Worm (Caenorhabditis elegans) whole organism, L4 larva: ENCODE data around the gene npp-8.

ENCODE experiments used
- ces-1 ChIP-seq: fragments of 150-350 bp; sonication (generic microtip); optimal IDR thresholded peaks from 4 replicates; lab custom pipeline; 2014; ENCODE audit warnings: missing biosample characterization, missing genetic modification reagents, missing genetic modification characterization
- jun-1 ChIP-seq: fragments of 150-350 bp; optimal IDR thresholded peaks from 2 replicates; lab custom pipeline; 2014; ENCODE audit warnings: missing biosample characterization, missing genetic modification reagents, missing genetic modification characterization
- lin-29 ChIP-seq: fragments of 200-800 bp; sonication (Bioruptor generic); IDR thresholded peaks from 2 replicates; pipeline ENCODE4 v1.3.6; 2022; ENCODE audit warnings: missing genetic modification reagents, missing genetic modification characterization, missing compliant biosample characterization
- lir-3 ChIP-seq: sonication (generic microtip); optimal IDR thresholded peaks from 2 replicates; lab custom pipeline; 2016; ENCODE audit warnings: mild to moderate bottlenecking, missing genetic modification characterization, missing compliant biosample characterization
- lsy-2 ChIP-seq, 2 experiments: fragments of 150-350 bp in 1 of 2; sonication (generic microtip) in 1 of 2; optimal IDR thresholded peaks; 2 replicates each; lab custom pipeline; 2014 to 2017; ENCODE audit warnings: missing biosample characterization in 2 of 2, missing genetic modification characterization in 2 of 2
- mdl-1 ChIP-seq, 2 experiments: fragments of 150-350 bp in 1 of 2; sonication (generic microtip) in 1 of 2; optimal IDR thresholded peaks; 2 replicates each; lab custom pipeline; 2014 to 2017; ENCODE audit warnings: missing biosample characterization in 2 of 2, missing genetic modification characterization in 2 of 2
- nhr-10 ChIP-seq: fragments of 150-350 bp; optimal IDR thresholded peaks from 2 replicates; lab custom pipeline; 2014; ENCODE audit warnings: missing biosample characterization, missing genetic modification characterization
- nhr-25 ChIP-seq: sonication (generic microtip); optimal IDR thresholded peaks from 2 replicates; lab custom pipeline; 2017; ENCODE audit warnings: missing genetic modification characterization, mild to moderate bottlenecking, missing compliant biosample characterization, antibody characterized with exemption, moderate library complexity, borderline replicate concordance; ENCODE audit not compliant: insufficient read depth
- skn-1 ChIP-seq: fragments of 150-350 bp; optimal IDR thresholded peaks from 2 replicates; lab custom pipeline; 2014; ENCODE audit warnings: missing biosample characterization, missing genetic modification characterization
- zag-1 ChIP-seq: fragments of 150-350 bp; optimal IDR thresholded peaks from 2 replicates; lab custom pipeline; 2014; ENCODE audit warnings: missing biosample characterization, missing genetic modification characterization
- ztf-11 ChIP-seq: fragments of 150-350 bp; optimal IDR thresholded peaks from 2 replicates; lab custom pipeline; 2014; ENCODE audit warnings: missing biosample characterization, missing genetic modification characterization

DNA sequence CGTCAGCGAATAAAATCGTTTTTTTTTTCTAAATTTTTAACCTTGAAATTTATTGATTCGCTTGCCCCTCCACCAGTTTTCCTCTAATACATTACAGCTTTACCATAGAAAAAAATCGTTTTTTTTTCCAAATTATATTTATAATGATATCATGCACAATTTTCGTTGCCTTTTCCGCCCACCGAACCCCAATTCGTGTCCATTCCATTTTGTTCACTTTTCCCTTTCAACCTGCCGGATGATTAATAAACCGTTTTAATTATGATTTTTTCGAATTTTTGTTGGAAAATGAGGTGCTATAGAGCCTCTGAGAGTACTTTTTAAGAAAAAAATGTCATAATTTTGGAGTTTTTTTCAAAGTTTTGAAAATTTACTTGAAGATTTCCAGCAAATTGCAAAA lies 5.7 kb upstream of the npp-8 start, which contains the start of gene set-23:
- TF ChIP-seq ztf-11 (tag; lab: Kevin White, UChicago) (no peak), lir-3 (tag; lab: Kevin White, UChicago) (no peak), zag-1 (tag; lab: Kevin White, UChicago) (no peak), jun-1 (tag; lab: Kevin White, UChicago) (no peak), lsy-2 (tag; optimal IDR thresholded peaks at IDR 0.05; lab: Kevin White, UChicago) (no peak), mdl-1 (tag; optimal IDR thresholded peaks at IDR 0.05; lab: Kevin White, UChicago) (no peak), skn-1 (tag; lab: Kevin White, UChicago) (no peak), lin-29 (GFP tag; lab: Robert Waterston, UW) (no peak), ces-1 (GFP tag; lab: Kevin White, UChicago) (no peak), nhr-25 (tag; lab: Kevin White, UChicago) (no peak), nhr-10 (tag; lab: Kevin White, UChicago) (no peak)
